Fruit fly (Drosophila melanogaster) whole organism, embryonic: Measurements from ENCODE around the gene CG11426.
A peak's percentile ranks its signal among the peaks of the same experiment; 100 is the strongest.

ENCODE experiments used
- Blimp-1 ChIP-seq: fragments of 200-800 bp; sonication (Bioruptor generic); optimal IDR thresholded peaks from 3 replicates; lab custom pipeline; 2018; ENCODE audit warnings: missing biosample characterization, missing genetic modification characterization, mild to moderate bottlenecking, moderate library complexity, missing genetic modification reagents
- CG15601 ChIP-seq: fragments of 200-800 bp; sonication (Bioruptor generic); optimal IDR thresholded peaks from 3 replicates; lab custom pipeline; 2019; ENCODE audit warnings: missing biosample characterization, mild to moderate bottlenecking, missing genetic modification characterization, moderate library complexity
- CG30020 ChIP-seq: fragments of 200-800 bp; optimal IDR thresholded peaks from 2 replicates; lab custom pipeline; 2019; ENCODE audit warnings: missing biosample characterization, mild to moderate bottlenecking, missing genetic modification characterization, moderate library complexity
- CG34224 ChIP-seq: fragments of 200-800 bp; sonication (Bioruptor generic); IDR thresholded peaks from 3 replicates; pipeline ENCODE4 v1.3.6; 2022; ENCODE audit warnings: missing biosample characterization, missing genetic modification characterization; ENCODE audit not compliant: partially characterized antibody
- CG7786 ChIP-seq: fragments of 200-800 bp; sonication (Bioruptor generic); optimal IDR thresholded peaks from 2 replicates; lab custom pipeline; 2016; ENCODE audit warnings: missing biosample characterization, missing genetic modification characterization
- CG9437 ChIP-seq: fragments of 200-800 bp; sonication (Bioruptor generic); optimal IDR thresholded peaks from 2 replicates; lab custom pipeline; 2018; ENCODE audit warnings: missing biosample characterization, mild to moderate bottlenecking, missing genetic modification characterization
- CG9932 ChIP-seq: fragments of 200-800 bp; sonication (Bioruptor generic); IDR thresholded peaks from 2 replicates; pipeline ENCODE4 v1.3.6; 2022; ENCODE audit warnings: missing biosample characterization, missing genetic modification characterization
- CTCF ChIP-seq: fragments of 200-800 bp; sonication (Bioruptor generic); optimal IDR thresholded peaks from 2 replicates; lab custom pipeline; 2017; ENCODE audit warnings: missing biosample characterization, mild to moderate bottlenecking, missing genetic modification characterization, moderate library complexity
- Drgx ChIP-seq: fragments of 200-800 bp; sonication (Bioruptor generic); IDR thresholded peaks from 2 replicates; pipeline ENCODE4 v1.3.6; 2022; ENCODE audit warnings: missing biosample characterization, missing genetic modification characterization
- Ets65A ChIP-seq: fragments of 200-800 bp; sonication (Bioruptor generic); peaks from one replicate; lab custom pipeline; 2016; ENCODE audit warnings: missing biosample characterization, missing genetic modification characterization
- Ets97D ChIP-seq: fragments of 200-800 bp; sonication (Bioruptor generic); optimal IDR thresholded peaks from 3 replicates; lab custom pipeline; 2016; ENCODE audit warnings: missing biosample characterization, missing genetic modification characterization
- Hr78 ChIP-seq, 2 experiments: fragments of 200-800 bp in 1 of 2; fragments of >200 bp in 1 of 2; sonication (Bioruptor generic) in 1 of 2; optimal IDR thresholded peaks; 2 replicates each; lab custom pipeline; 2017 to 2019; ENCODE audit warnings: missing biosample characterization in 2 of 2, missing genetic modification characterization in 2 of 2, mild to moderate bottlenecking in 1 of 2, moderate library complexity in 1 of 2
- Jarid2 ChIP-seq: fragments of 200-800 bp; sonication (Bioruptor generic); optimal IDR thresholded peaks from 3 replicates; lab custom pipeline; 2017; ENCODE audit warnings: mild to moderate bottlenecking, missing biosample characterization, missing genetic modification reagents, missing genetic modification characterization
- Pdp1 ChIP-seq, 2 experiments: fragments of 200-800 bp; sonication (Bioruptor generic); optimal IDR thresholded peaks; 3 replicates each; lab custom pipeline; 2016; ENCODE audit warnings: missing biosample characterization in 2 of 2, missing genetic modification characterization in 2 of 2, mild to moderate bottlenecking in 1 of 2, moderate library complexity in 1 of 2
- TFAM ChIP-seq: fragments of 200-800 bp; sonication (Bioruptor generic); optimal IDR thresholded peaks from 2 replicates; lab custom pipeline; 2017; ENCODE audit warnings: missing biosample characterization, missing genetic modification characterization, inconsistent platforms
- Usf ChIP-seq: fragments of 200-800 bp; sonication (Bioruptor generic); optimal IDR thresholded peaks from 2 replicates; lab custom pipeline; 2017; ENCODE audit warnings: missing genotype, missing biosample characterization, missing genetic modification characterization
- abd-A ChIP-seq: fragments of 200-800 bp; sonication (Bioruptor generic); optimal IDR thresholded peaks from 3 replicates; lab custom pipeline; 2019; ENCODE audit warnings: missing biosample characterization, mild to moderate bottlenecking, missing genetic modification characterization, moderate library complexity
- bsh ChIP-seq, 2 experiments: fragments of 200-800 bp; sonication (Bioruptor generic); optimal IDR thresholded peaks; 2 replicates each; lab custom pipeline; 2017 to 2018; ENCODE audit warnings: mild to moderate bottlenecking in 2 of 2, missing biosample characterization in 2 of 2, missing genetic modification characterization in 2 of 2, moderate library complexity in 1 of 2
- chinmo ChIP-seq: fragments of 200-800 bp; sonication (Bioruptor generic); IDR thresholded peaks from 4 replicates; pipeline ENCODE4 v1.3.6; 2022; ENCODE audit warnings: missing biosample characterization, missing genetic modification characterization; ENCODE audit not compliant: partially characterized antibody
- chm ChIP-seq: fragments of 200-800 bp; sonication (Bioruptor generic); IDR thresholded peaks from 2 replicates; pipeline ENCODE4 v1.3.6; 2022; ENCODE audit warnings: missing biosample characterization, missing genetic modification characterization
- crol ChIP-seq: fragments of 200-800 bp; sonication (Bioruptor generic); IDR thresholded peaks from 2 replicates; pipeline ENCODE4 v1.3.6; 2022; ENCODE audit warnings: missing biosample characterization, missing genetic modification characterization
- grn ChIP-seq: fragments of 200-800 bp; sonication (Bioruptor generic); optimal IDR thresholded peaks from 3 replicates; lab custom pipeline; 2017; ENCODE audit warnings: missing biosample characterization, missing genetic modification characterization
- nom ChIP-seq: fragments of 200-800 bp; sonication (Bioruptor generic); optimal IDR thresholded peaks from 2 replicates; lab custom pipeline; 2017; ENCODE audit warnings: missing biosample characterization, missing genetic modification characterization, mild to moderate bottlenecking, moderate library complexity, missing genetic modification reagents
- oc ChIP-seq: fragments of 200-800 bp; sonication (Bioruptor generic); optimal IDR thresholded peaks from 2 replicates; lab custom pipeline; 2018; ENCODE audit warnings: missing biosample characterization, mild to moderate bottlenecking, missing genetic modification characterization, moderate library complexity
- pfk ChIP-seq: fragments of 200-800 bp; sonication (Bioruptor generic); optimal IDR thresholded peaks from 2 replicates; lab custom pipeline; 2018; ENCODE audit warnings: missing biosample characterization, mild to moderate bottlenecking, missing genetic modification characterization, moderate library complexity
- pita ChIP-seq: fragments of 200-800 bp; sonication (Bioruptor generic); optimal IDR thresholded peaks from 2 replicates; lab custom pipeline; 2017; ENCODE audit warnings: missing biosample characterization, mild to moderate bottlenecking, missing genetic modification characterization
- row ChIP-seq: fragments of 200-800 bp; sonication (Bioruptor generic); IDR thresholded peaks from 3 replicates; pipeline ENCODE4 v1.3.6; 2022; ENCODE audit warnings: missing biosample characterization, missing genetic modification characterization
- sd ChIP-seq: fragments of 200-800 bp; sonication (Bioruptor generic); optimal IDR thresholded peaks from 3 replicates; lab custom pipeline; 2018; ENCODE audit warnings: missing biosample characterization, mild to moderate bottlenecking, missing genetic modification characterization, moderate library complexity
- sens ChIP-seq: fragments of 200-800 bp; sonication (Bioruptor generic); peaks from one replicate; lab custom pipeline; 2016; ENCODE audit warnings: missing biosample characterization, missing genetic modification characterization
- sqz ChIP-seq: fragments of 200-800 bp; sonication (Bioruptor generic); optimal IDR thresholded peaks from 3 replicates; lab custom pipeline; 2018; ENCODE audit warnings: missing biosample characterization, mild to moderate bottlenecking, missing genetic modification characterization
- stwl ChIP-seq: fragments of 200-800 bp; sonication (Bioruptor generic); optimal IDR thresholded peaks from 3 replicates; lab custom pipeline; 2018; ENCODE audit warnings: missing biosample characterization, mild to moderate bottlenecking, missing genetic modification characterization, moderate library complexity
- tll ChIP-seq, 2 experiments: fragments of 200-800 bp in 1 of 2; fragments of >200 bp in 1 of 2; sonication (Bioruptor generic) in 1 of 2; optimal IDR thresholded peaks; 2 replicates each; lab custom pipeline; 2017 to 2019; ENCODE audit warnings: missing biosample characterization in 2 of 2, missing genetic modification characterization in 2 of 2, mild to moderate bottlenecking in 1 of 2, moderate library complexity in 1 of 2

CG11426 gene

dm6 chr3L:22470299-22470791 is at the start of gene CG11426:
Gene CG11426 (plus strand): TSS chr3L:22470556.
- TF ChIP-seq pfk (GFP tag; lab: Kevin White, UChicago): no peak
- TF ChIP-seq pita (GFP tag; lab: Kevin White, UChicago): peak; percentile 2
- TF ChIP-seq chinmo: 0 out of 4 replicates have a peak, but pooled peaks have one; percentile 42
- TF ChIP-seq CTCF (GFP tag; lab: Kevin White, UChicago): peak; percentile 23
- peak; percentile 22 for TF ChIP-seq Jarid2
- TF ChIP-seq CG34224: no peak
- peak; percentile 66 for TF ChIP-seq sens (GFP tag; lab: Kevin White, UChicago)
- peak in 1 of 2 experiments; percentile 92 for TF ChIP-seq Pdp1 (GFP tag; optimal IDR thresholded peaks at IDR 0.05; lab: Kevin White, UChicago)
- peak; percentile 29 for TF ChIP-seq stwl (tag; lab: Kevin White, UChicago)
- peak; percentile 98 for TF ChIP-seq CG9437 (GFP tag; lab: Kevin White, UChicago)
- no peak for TF ChIP-seq CG15601 (tag; lab: Kevin White, UChicago)
- TF ChIP-seq tll (GFP tag; optimal IDR thresholded peaks at IDR 0.05; lab: Kevin White, UChicago): no peak
- TF ChIP-seq row (GFP tag; lab: Robert Waterston, UW): no peak
- TF ChIP-seq, all 482 proteins: peak for 8

- peak; percentile 21 for TF ChIP-seq sqz (GFP tag; lab: Kevin White, UChicago)
- TF ChIP-seq Blimp-1 (GFP tag; lab: Kevin White, UChicago): peak; percentile 35
- peak; percentile 57 for TF ChIP-seq sd (tag; lab: Kevin White, UChicago)
- no peak for TF ChIP-seq CG9932 (GFP tag; lab: Robert Waterston, UW)
- peak in 1 of 2 experiments; percentile 6 for TF ChIP-seq bsh (GFP tag; optimal IDR thresholded peaks at IDR 0.05; lab: Kevin White, UChicago)
- TF ChIP-seq grn: peak; percentile 25
- TF ChIP-seq nom (GFP tag; lab: Kevin White, UChicago): peak; percentile 88
- TF ChIP-seq CG7786 (GFP tag; lab: Kevin White, UChicago): no peak
- TF ChIP-seq Hr78 (GFP tag; optimal IDR thresholded peaks at IDR 0.05; lab: Kevin White, UChicago): peak in 1 of 2 experiments; percentile 87
- no peak for TF ChIP-seq CG30020 (tag; lab: Kevin White, UChicago)
- TF ChIP-seq Drgx: 0 out of 2 replicates have a peak, but pooled peaks have one; percentile 13
- TF ChIP-seq crol (GFP tag; lab: Robert Waterston, UW): peak; percentile 77
- TF ChIP-seq, all 482 proteins: peak for 9
Measured at dm6 chr3L:22420603-22421308, 49.6 kb upstream of the CG11426 start.

- TF ChIP-seq TFAM (no peak), Ets65A (GFP tag; lab: Kevin White, UChicago) (peak; percentile 66), chm (GFP tag; lab: Robert Waterston, UW) (no peak), sens (GFP tag; lab: Kevin White, UChicago) (peak; percentile 54)
Measured at dm6 chr3L:22424711-22425110, 45.6 kb upstream of the CG11426 start.

dm6 chr3L:22437111-22437510 is 33.2 kb upstream of the CG11426 start:
- TF ChIP-seq abd-A (tag; lab: Kevin White, UChicago) (peak; percentile 15), Usf (no peak), Ets97D (GFP tag; lab: Kevin White, UChicago) (no peak), oc (tag; lab: Kevin White, UChicago) (peak; percentile 95)
- TF ChIP-seq, all 482 proteins: peak for 2
